Worm (Caenorhabditis elegans): ENCODE measurements around the gene F59C12.4.

F59C12.4 gene

ce11 chrX:16621467-16621866 is 19.0 kb upstream of the F59C12.4 start, which contains the start of gene cpg-19:
TSS of gene cpg-19 (plus strand) at chrX:16621807.
- TF ChIP-seq zfh-2 (GFP tag; conservative IDR thresholded peaks at IDR 0.05) (peak; percentile 78), let-607 (tag; optimal IDR thresholded peaks at IDR 0.05) (no peak)

DNA sequence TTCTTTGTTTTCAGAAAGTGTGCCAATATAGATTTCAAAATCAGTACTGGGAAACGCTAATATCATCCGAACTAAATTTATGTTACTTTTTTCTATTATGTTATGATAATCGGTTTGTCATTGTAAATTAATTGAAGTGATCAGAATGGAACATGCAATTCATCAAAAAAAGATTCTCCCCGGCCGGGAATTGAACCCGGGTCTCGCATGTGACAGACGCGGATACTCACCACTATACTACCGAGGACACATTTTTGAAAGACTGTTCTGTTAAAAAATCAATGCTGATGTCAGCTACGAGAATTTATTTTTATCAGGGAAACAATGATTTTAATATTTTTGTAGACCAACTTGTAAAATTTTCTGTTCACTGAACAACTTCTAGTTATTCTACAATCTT is 16.7 kb upstream of the F59C12.4 start:
- peak; percentile 30 for TF ChIP-seq tlf-1 (GFP tag; optimal IDR thresholded peaks at IDR 0.05)
- TF ChIP-seq nhr-179 (tag; optimal IDR thresholded peaks at IDR 0.05): peak; percentile 8
- no peak for TF ChIP-seq aptf-2 (GFP tag; conservative IDR thresholded peaks at IDR 0.05)
- TF ChIP-seq T07F8.4 (tag; optimal IDR thresholded peaks at IDR 0.05): peak; percentile 54
- no peak for TF ChIP-seq ztf-22 (GFP tag; optimal IDR thresholded peaks at IDR 0.05)
- peak; percentile 42 for TF ChIP-seq ZK185.1 (tag; optimal IDR thresholded peaks at IDR 0.05; ENCODE audit: poor library complexity, severe bottlenecking)
- no peak for TF ChIP-seq B0035.1 (tag; optimal IDR thresholded peaks at IDR 0.05)
- no peak for TF ChIP-seq hsf-1 (GFP tag; IDR thresholded peaks at IDR 0.05)
- no peak for TF ChIP-seq egl-18 (GFP tag; IDR thresholded peaks at IDR 0.05)
- no peak for TF ChIP-seq C06A6.2 (GFP tag; conservative IDR thresholded peaks at IDR 0.05)
- TF ChIP-seq Y95B8A.8 (GFP tag; IDR thresholded peaks at IDR 0.05): no peak
- TF ChIP-seq F55B11.4 (tag; optimal IDR thresholded peaks at IDR 0.05; ENCODE audit: borderline replicate concordance, insufficient read depth): no peak
- TF ChIP-seq lsl-1 (GFP tag; optimal IDR thresholded peaks at IDR 0.05): no peak
- TF ChIP-seq ztf-18 (tag; optimal IDR thresholded peaks at IDR 0.05): peak; percentile 63
- TF ChIP-seq egl-44 (GFP tag; IDR thresholded peaks at IDR 0.05): peak; percentile 65; the same call in 1 of the 2 replicates
- peak; percentile 66 to 81 for TF ChIP-seq rec-8 (tag; optimal IDR thresholded peaks at IDR 0.05)
- no peak for TF ChIP-seq C17E4.6 (GFP tag; IDR thresholded peaks at IDR 0.05)
- no peak for TF ChIP-seq ztf-28 (GFP tag; IDR thresholded peaks at IDR 0.05)
- TF ChIP-seq lsy-27 (tag; optimal IDR thresholded peaks at IDR 0.05; ENCODE audit: borderline replicate concordance, insufficient read depth): no peak
- TF ChIP-seq dpff-1 (tag; optimal IDR thresholded peaks at IDR 0.05): no peak
- peak; percentile 52; the same call in 1 of the 2 replicates for TF ChIP-seq bed-2 (GFP tag; IDR thresholded peaks at IDR 0.05)
- TF ChIP-seq die-1 (tag; optimal IDR thresholded peaks at IDR 0.05): peak; percentile 87
- TF ChIP-seq ztf-6 (GFP tag; IDR thresholded peaks at IDR 0.05): 0 out of 2 replicates have a peak, but pooled peaks have one; percentile 45
- TF ChIP-seq nhr-120 (GFP tag; IDR thresholded peaks at IDR 0.05): no peak
- TF ChIP-seq cebp-2 (GFP tag; IDR thresholded peaks at IDR 0.05): 0 out of 2 replicates have a peak, but pooled peaks have one; percentile 74
- TF ChIP-seq B0019.2 (GFP tag; conservative IDR thresholded peaks at IDR 0.05): no peak
- no peak for TF ChIP-seq B0336.3 (GFP tag; IDR thresholded peaks at IDR 0.05)
- TF ChIP-seq rcor-1 (GFP tag; IDR thresholded peaks at IDR 0.05): peak; percentile 39; the same call in 1 of the 2 replicates
- peak; percentile 34 for TF ChIP-seq ztf-26 (tag; optimal IDR thresholded peaks at IDR 0.05)
- TF ChIP-seq F10E7.11 (tag; optimal IDR thresholded peaks at IDR 0.05): no peak
- peak; percentile 45 for TF ChIP-seq hlh-12 (tag; optimal IDR thresholded peaks at IDR 0.05)
- TF ChIP-seq ztf-3 (GFP tag; optimal IDR thresholded peaks at IDR 0.05): no peak
- TF ChIP-seq tbp1 (GFP tag; optimal IDR thresholded peaks at IDR 0.05): peak; percentile 89
- no peak for TF ChIP-seq Y53F4B.3 (GFP tag; IDR thresholded peaks at IDR 0.05)
- TF ChIP-seq lin-26 (GFP tag; IDR thresholded peaks at IDR 0.05): peak; percentile 94
- TF ChIP-seq ets-4 (GFP tag; optimal IDR thresholded peaks at IDR 0.05): no peak
- no peak for TF ChIP-seq F39B2.1 (GFP tag; IDR thresholded peaks at IDR 0.05)
- TF ChIP-seq zim-3 (tag; optimal IDR thresholded peaks at IDR 0.05): peak; percentile 48
- TF ChIP-seq Y56A3A.18 (GFP tag; IDR thresholded peaks at IDR 0.05): no peak; the same call in 1 of the 2 replicates
- no peak for TF ChIP-seq ceh-58 (GFP tag; IDR thresholded peaks at IDR 0.05)
- no peak for TF ChIP-seq lin-35 (GFP tag; optimal IDR thresholded peaks at IDR 0.05)
- peak; percentile 52 for TF ChIP-seq snpc-1.1 (tag; optimal IDR thresholded peaks at IDR 0.05; ENCODE audit: insufficient read depth)
- peak; percentile 24 for TF ChIP-seq T26A5.8 (tag; optimal IDR thresholded peaks at IDR 0.05)
- TF ChIP-seq nfya-1 (tag; optimal IDR thresholded peaks at IDR 0.05; ENCODE audit: borderline replicate concordance, insufficient read depth): no peak
